Worm (Caenorhabditis elegans): Measurements from ENCODE around the gene pdhk-2.

pdhk-2 gene

ce11 chrIII:8689655-8690054 lies 51.6 kb downstream of the pdhk-2 start, which contains the start of gene B0303.4:
Gene B0303.4, plus strand, starts transcription at chrIII:8689850.
- TF ChIP-seq pqm-1 (tag; optimal IDR thresholded peaks at IDR 0.05) (no peak), ceh-14 (tag; optimal IDR thresholded peaks at IDR 0.05) (peak; percentile 5), dmd-4 (tag; optimal IDR thresholded peaks at IDR 0.05; ENCODE audit: borderline replicate concordance) (no peak), unc-86 (tag; optimal IDR thresholded peaks at IDR 0.05) (no peak), ceh-31 (tag; optimal IDR thresholded peaks at IDR 0.05) (peak; percentile 37), ceh-48 (tag; optimal IDR thresholded peaks at IDR 0.05) (peak; percentile 68), ceh-30 (tag; optimal IDR thresholded peaks at IDR 0.05) (no peak), nfya-1 (tag; optimal IDR thresholded peaks at IDR 0.05) (peak; percentile 35)

- no peak for TF ChIP-seq ceh-22 (tag; optimal IDR thresholded peaks at IDR 0.05)
- no peak for TF ChIP-seq C08G9.2 (tag; optimal IDR thresholded peaks at IDR 0.05)
- TF ChIP-seq nhr-232 (tag; optimal IDR thresholded peaks at IDR 0.05) = no peak
- no peak for TF ChIP-seq syd-9 (tag; optimal IDR thresholded peaks at IDR 0.05)
- no peak for TF ChIP-seq tbx-7 (tag; optimal IDR thresholded peaks at IDR 0.05)
- no peak for TF ChIP-seq ceh-19 (GFP tag; optimal IDR thresholded peaks at IDR 0.05)
- TF ChIP-seq ztf-16 (tag; optimal IDR thresholded peaks at IDR 0.05) = no peak
- no peak for TF ChIP-seq ceh-31 (tag; optimal IDR thresholded peaks at IDR 0.05)
- TF ChIP-seq T23F11.4 (GFP tag; optimal IDR thresholded peaks at IDR 0.05) = no peak
- TF ChIP-seq tbx-2 (tag; optimal IDR thresholded peaks at IDR 0.05) = no peak
Observed at ce11 chrIII:8689143-8689542, 52.1 kb downstream of the pdhk-2 start.

DNA sequence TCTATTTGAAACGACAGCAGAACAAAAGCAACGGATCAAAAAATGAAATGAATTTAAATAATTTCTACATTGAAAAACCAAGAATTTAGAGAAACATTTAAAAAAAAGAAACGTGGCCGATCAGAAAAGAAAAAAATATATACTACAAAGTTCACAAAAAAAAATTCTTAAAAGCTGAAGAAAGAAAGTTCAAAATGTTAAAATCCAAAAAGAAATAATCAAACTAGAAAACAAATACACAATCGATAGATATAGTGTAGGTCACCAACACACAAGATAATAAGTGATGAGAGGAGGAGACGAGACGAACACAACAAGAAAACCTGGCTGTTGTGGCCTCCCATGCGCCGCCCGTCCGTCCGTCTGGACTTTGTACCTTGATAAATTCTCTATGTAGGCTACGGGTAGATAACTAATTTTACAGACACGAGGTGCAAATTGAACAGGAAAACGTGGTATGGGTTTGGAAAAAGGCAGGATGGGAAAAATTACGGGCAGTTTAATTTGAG lies 52.7 kb downstream of the pdhk-2 start, which contains the start of gene hadb-1:
hadb-1 (minus strand) TSS at position 51 of the 509 bp plus-strand sequence.
- TF ChIP-seq ahr-1 (tag; optimal IDR thresholded peaks at IDR 0.05) = no peak
- TF ChIP-seq unc-55 (GFP tag; optimal IDR thresholded peaks at IDR 0.05) = peak; percentile 22
- TF ChIP-seq K02D7.2 (tag; optimal IDR thresholded peaks at IDR 0.05) = no peak
- peak; percentile 47 for TF ChIP-seq elt-2 (tag; optimal IDR thresholded peaks at IDR 0.05)
- TF ChIP-seq tbx-2 (tag; optimal IDR thresholded peaks at IDR 0.05) = no peak

Measured in whole organism, late embryonic.